Fruit fly (Drosophila melanogaster) whole organism, adult: ENCODE data around the gene CG14074.

ENCODE experiments used
- CG11617 ChIP-seq: fragments of 200-800 bp; sonication (Bioruptor generic); optimal IDR thresholded peaks from 2 replicates; lab custom pipeline; 2017; ENCODE audit warnings: mild to moderate bottlenecking, missing biosample characterization, missing genetic modification reagents, missing genetic modification characterization
- CG12768 ChIP-seq: fragments of 200-800 bp; sonication (Bioruptor generic); optimal IDR thresholded peaks from 2 replicates; lab custom pipeline; 2017; ENCODE audit warnings: missing biosample characterization, missing genetic modification characterization, mild to moderate bottlenecking, moderate library complexity, missing genetic modification reagents
- CG33017 ChIP-seq: fragments of 200-800 bp; sonication (Bioruptor generic); optimal IDR thresholded peaks from 2 replicates; lab custom pipeline; 2018; ENCODE audit warnings: missing biosample characterization, mild to moderate bottlenecking, missing genetic modification characterization, moderate library complexity
- CG7101 ChIP-seq: fragments of 200-800 bp; sonication (Bioruptor generic); optimal IDR thresholded peaks from 2 replicates; lab custom pipeline; 2018; ENCODE audit warnings: missing biosample characterization, mild to moderate bottlenecking, missing genetic modification characterization, moderate library complexity
- Mnt ChIP-seq: fragments of 200-800 bp; sonication (Bioruptor generic); optimal IDR thresholded peaks from 2 replicates; lab custom pipeline; 2016; ENCODE audit warnings: missing biosample characterization, mild to moderate bottlenecking, missing genetic modification characterization
- cic ChIP-seq: fragments of 200-800 bp; sonication (Bioruptor generic); optimal IDR thresholded peaks from 2 replicates; lab custom pipeline; 2017; ENCODE audit warnings: missing biosample characterization, mild to moderate bottlenecking, missing genetic modification characterization, moderate library complexity
- ovo ChIP-seq: fragments of 200-800 bp; sonication (Bioruptor generic); optimal IDR thresholded peaks from 2 replicates; lab custom pipeline; 2016; ENCODE audit warnings: missing biosample characterization, missing genetic modification characterization

DNA sequence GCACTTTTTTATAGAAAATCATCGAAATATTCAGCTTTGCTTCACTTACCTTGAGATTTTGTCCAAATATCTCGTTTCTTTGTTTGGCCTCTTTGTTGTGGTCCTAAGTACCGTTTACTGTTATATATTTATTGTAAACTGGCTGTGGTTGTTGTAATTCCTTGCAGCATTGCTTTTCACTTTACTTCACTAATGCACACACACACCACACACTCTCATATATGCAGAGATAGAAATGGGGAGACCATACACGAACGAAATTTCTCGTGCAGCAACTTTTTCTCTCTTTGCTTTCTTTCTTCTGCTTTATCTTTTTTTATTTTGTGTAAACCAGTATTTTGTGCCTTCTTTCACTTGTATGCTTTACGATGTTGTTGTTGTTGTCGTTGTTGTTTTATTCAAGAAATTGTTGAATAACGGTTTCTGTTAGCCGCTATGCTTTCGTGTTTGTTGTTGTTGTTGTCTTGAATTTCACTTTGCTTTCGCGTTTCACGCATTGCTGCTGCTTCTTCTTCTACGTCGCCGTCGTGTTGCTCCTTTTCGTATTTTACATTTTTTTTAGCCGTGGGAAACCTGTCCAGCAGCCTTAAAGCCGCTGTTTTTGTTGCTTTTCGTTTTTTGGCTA lies 46.7 kb upstream of the CG14074 start:
- no peak for TF ChIP-seq Mnt (GFP tag; lab: Kevin White, UChicago)
- no peak for TF ChIP-seq ovo
- TF ChIP-seq CG11617 (GFP tag; lab: Kevin White, UChicago), result no peak
- no peak for TF ChIP-seq CG7101 (tag; lab: Kevin White, UChicago)
- TF ChIP-seq cic (GFP tag; lab: Kevin White, UChicago), result no peak
- TF ChIP-seq CG12768 (GFP tag; lab: Kevin White, UChicago), result no peak
- no peak for TF ChIP-seq CG33017 (tag; lab: Kevin White, UChicago)
